Worm (Caenorhabditis elegans): Measurements from ENCODE around the gene M88.3.

M88.3 gene

ce11 chrIII:4496085-4496484, 48.8 kb downstream of the M88.3 start:
- TF ChIP-seq spr-3 (GFP tag; optimal IDR thresholded peaks at IDR 0.05) (no peak), T20F7.1 (GFP tag; optimal IDR thresholded peaks at IDR 0.05) (peak; percentile 30), nhr-42 (GFP tag; IDR thresholded peaks at IDR 0.05) (0 out of 2 replicates have a peak, but pooled peaks have one; percentile 38), ceh-28 (tag; optimal IDR thresholded peaks at IDR 0.05) (no peak), daf-8 (GFP tag; IDR thresholded peaks at IDR 0.05) (no peak), Y48G9A.11 (GFP tag; IDR thresholded peaks at IDR 0.05) (no peak), ceh-82 (tag; optimal IDR thresholded peaks at IDR 0.05) (no peak), lin-38 (GFP tag; IDR thresholded peaks at IDR 0.05) (no peak), ceh-32 (tag; optimal IDR thresholded peaks at IDR 0.05; ENCODE audit: poor library complexity) (no peak), fkh-10 (GFP tag; optimal IDR thresholded peaks at IDR 0.05) (no peak), nhr-10 (tag; optimal IDR thresholded peaks at IDR 0.05) (no peak), ceh-20 (GFP tag; IDR thresholded peaks at IDR 0.05) (0 out of 2 replicates have a peak, but pooled peaks have one; percentile 54), F10B5.3 (tag; optimal IDR thresholded peaks at IDR 0.05) (no peak), nhr-28 (tag; optimal IDR thresholded peaks at IDR 0.05) (peak; percentile 78), nhr-48 (tag; optimal IDR thresholded peaks at IDR 0.05) (peak; percentile 88), set-16 (GFP tag; IDR thresholded peaks at IDR 0.05) (no peak), attf-4 (tag; optimal IDR thresholded peaks at IDR 0.05) (no peak), Y5F2A.4 (GFP tag; optimal IDR thresholded peaks at IDR 0.05) (no peak), mep-1 (tag; optimal IDR thresholded peaks at IDR 0.05) (peak; percentile 58), lin-13 (GFP tag; optimal IDR thresholded peaks at IDR 0.05) (peak; percentile 56), zip-2 (tag; optimal IDR thresholded peaks at IDR 0.05) (no peak), ceh-62 (tag; optimal IDR thresholded peaks at IDR 0.05) (no peak), jun-1 (tag; optimal IDR thresholded peaks at IDR 0.05) (no peak), zag-1 (tag; optimal IDR thresholded peaks at IDR 0.05) (no peak), zfp-3 (GFP tag; conservative IDR thresholded peaks at IDR 0.05) (no peak), ztf-7 (tag; optimal IDR thresholded peaks at IDR 0.05) (peak; percentile 2), ZK546.5 (tag; optimal IDR thresholded peaks at IDR 0.05) (no peak), mxl-3 (GFP tag; optimal IDR thresholded peaks at IDR 0.05) (peak; percentile 46), daf-16 (GFP tag; optimal IDR thresholded peaks at IDR 0.05) (peak in 1 of 2 experiments; percentile 44), daf-16 (tag; optimal IDR thresholded peaks at IDR 0.05) (peak; percentile 96), cey-2 (tag; optimal IDR thresholded peaks at IDR 0.05; ENCODE audit: borderline replicate concordance, insufficient read depth) (peak; percentile 39), lin-15B (tag; optimal IDR thresholded peaks at IDR 0.05) (no peak), arid-1 (GFP tag; conservative IDR thresholded peaks at IDR 0.05) (no peak), ztf-11 (tag; optimal IDR thresholded peaks at IDR 0.05) (no peak), lsy-2 (tag; optimal IDR thresholded peaks at IDR 0.05) (peak in 1 of 2 experiments; percentile 39), F44E2.7 (GFP tag; IDR thresholded peaks at IDR 0.05) (no peak), mes-2 (tag; optimal IDR thresholded peaks at IDR 0.05; ENCODE audit: poor library complexity, severe bottlenecking) (no peak), unc-130 (GFP tag; optimal IDR thresholded peaks at IDR 0.05) (no peak), nhr-76 (tag; optimal IDR thresholded peaks at IDR 0.05) (no peak), madf-5 (GFP tag; IDR thresholded peaks at IDR 0.05) (no peak), F26F4.8 (GFP tag; conservative IDR thresholded peaks at IDR 0.05) (no peak), pha-4 (GFP tag; IDR thresholded peaks at IDR 0.05) (peak; percentile 68; the same call in 1 of the 2 replicates), pha-4 (tag; optimal IDR thresholded peaks at IDR 0.05) (no peak), hlh-30 (tag; optimal IDR thresholded peaks at IDR 0.05; ENCODE audit: insufficient read depth) (peak; percentile 53), nhr-25 (tag; optimal IDR thresholded peaks at IDR 0.05; ENCODE audit: borderline replicate concordance, insufficient read depth) (no peak), ceh-44 (GFP tag; IDR thresholded peaks at IDR 0.05) (no peak), snpc-1.2 (GFP tag; IDR thresholded peaks at IDR 0.05) (no peak), nhr-6 (tag; optimal IDR thresholded peaks at IDR 0.05) (no peak), ctbp-1 (GFP tag; IDR thresholded peaks at IDR 0.05) (no peak), daf-19 (GFP tag; conservative IDR thresholded peaks at IDR 0.05) (no peak), egl-43 (GFP tag; IDR thresholded peaks at IDR 0.05) (no peak), nhr-102 (tag; optimal IDR thresholded peaks at IDR 0.05) (peak; percentile 82)
